Fruit fly (Drosophila melanogaster) whole organism: ENCODE data around the gene TwdlT.

Experiments
- CG8478 ChIP-seq: fragments of >200 bp; optimal IDR thresholded peaks from 2 replicates; lab custom pipeline; 2018; ENCODE audit warnings: inconsistent platforms
- Dll ChIP-seq: fragments of >200 bp; optimal IDR thresholded peaks from 2 replicates; lab custom pipeline; 2017
- EcR ChIP-seq, 2 experiments: fragments of >200 bp; optimal IDR thresholded peaks; 2 replicates each; lab custom pipeline; 2017; ENCODE audit warnings: missing biosample characterization in 2 of 2, missing genetic modification characterization in 2 of 2, missing genetic modification reagents in 2 of 2
- pan ChIP-seq: fragments of >200 bp; optimal IDR thresholded peaks from 2 replicates; lab custom pipeline; 2017
- usp ChIP-seq: fragments of >200 bp; optimal IDR thresholded peaks from 2 replicates; lab custom pipeline; 2017; ENCODE audit warnings: missing biosample characterization, missing genetic modification characterization, mixed read lengths

dm6 chr3R:27099579-27099978, 50.6 kb downstream of the TwdlT start, which contains the start of gene eater:
- TF ChIP-seq pan (lab: Kevin White, UChicago), result no peak
- TF ChIP-seq usp (GFP tag; lab: Kevin White, UChicago), result no peak
- no peak for TF ChIP-seq CG8478 (lab: Kevin White, UChicago)
- no peak for TF ChIP-seq EcR (GFP tag; optimal IDR thresholded peaks at IDR 0.05; lab: Kevin White, UChicago)
- no peak for TF ChIP-seq Dll (lab: Kevin White, UChicago)
